Fruit fly (Drosophila melanogaster): ENCODE measurements around the gene CG14089.

CG14089 gene

dm6 chr3L:19234922-19235702 lies 45.5 kb downstream of the CG14089 start, which contains the start of gene fz2:
fz2 (minus strand) TSS chr3L:19235373.
- TF ChIP-seq exex (tag; optimal IDR thresholded peaks at IDR 0.05) (peak; percentile 3), abd-A (tag; optimal IDR thresholded peaks at IDR 0.05) (peak; percentile 78), Jarid2 (GFP tag; optimal IDR thresholded peaks at IDR 0.05) (peak; percentile 67), Med (GFP tag) (peak; percentile 52), CG10543 (GFP tag; optimal IDR thresholded peaks at IDR 0.05) (no peak), pfk (GFP tag; optimal IDR thresholded peaks at IDR 0.05) (peak; percentile 87), CG1792 (GFP tag; optimal IDR thresholded peaks at IDR 0.05) (no peak), CG6254 (GFP tag; optimal IDR thresholded peaks at IDR 0.05) (no peak), cg (GFP tag; optimal IDR thresholded peaks at IDR 0.05) (peak; percentile 54), ato (GFP tag; IDR thresholded peaks at IDR 0.05; ENCODE audit: partially characterized antibody) (no peak), CG10366 (GFP tag; IDR thresholded peaks at IDR 0.05) (0 out of 2 replicates have a peak, but pooled peaks have one; percentile 12), psq (GFP tag; optimal IDR thresholded peaks at IDR 0.05) (no peak), CG15514 (GFP tag; optimal IDR thresholded peaks at IDR 0.05) (peak; percentile 5), Fer1 (GFP tag; optimal IDR thresholded peaks at IDR 0.05) (peak; percentile 28), CG42726 (GFP tag; IDR thresholded peaks at IDR 0.05; ENCODE audit: partially characterized antibody) (no peak), crol (GFP tag; IDR thresholded peaks at IDR 0.05) (0 out of 2 replicates have a peak, but pooled peaks have one; percentile 15), ci (GFP tag; IDR thresholded peaks at IDR 0.05) (0 out of 3 replicates have a peak, but pooled peaks have one; percentile 7), CG34376 (GFP tag; optimal IDR thresholded peaks at IDR 0.05) (peak; percentile 27), amos (GFP tag; IDR thresholded peaks at IDR 0.05; ENCODE audit: partially characterized antibody) (0 out of 2 replicates have a peak, but pooled peaks have one; percentile 31), CG9437 (GFP tag; optimal IDR thresholded peaks at IDR 0.05) (peak; percentile 98), seq (GFP tag; IDR thresholded peaks at IDR 0.05) (peak; percentile 36; the same call in 1 of the 2 replicates), chinmo (GFP tag; IDR thresholded peaks at IDR 0.05; ENCODE audit: partially characterized antibody) (0 out of 4 replicates have a peak, but pooled peaks have one; percentile 50), Deaf1 (tag; optimal IDR thresholded peaks at IDR 0.05) (peak; percentile 24), rib (GFP tag; IDR thresholded peaks at IDR 0.05) (0 out of 2 replicates have a peak, but pooled peaks have one; percentile 28), Hr51 (GFP tag; optimal IDR thresholded peaks at IDR 0.05) (peak in 1 of 2 experiments; percentile 0), Trl (optimal IDR thresholded peaks at IDR 0.05) (peak; percentile 25 to 55), Trl (GFP tag; optimal IDR thresholded peaks at IDR 0.05) (no peak), crp (GFP tag; optimal IDR thresholded peaks at IDR 0.05) (no peak), CG32532 (GFP tag; IDR thresholded peaks at IDR 0.05) (0 out of 2 replicates have a peak, but pooled peaks have one; percentile 20), scrt (GFP tag; optimal IDR thresholded peaks at IDR 0.05) (peak; percentile 33), Bgb (GFP tag; IDR thresholded peaks at IDR 0.05; ENCODE audit: partially characterized antibody) (peak; percentile 35; the same call in 1 of the 2 replicates), sens (GFP tag) (no peak), kni (GFP tag; optimal IDR thresholded peaks at IDR 0.05) (no peak), ewg (GFP tag; optimal IDR thresholded peaks at IDR 0.05) (peak; percentile 85), Adf1 (GFP tag; IDR thresholded peaks at IDR 0.05) (peak; percentile 96), CG13287 (GFP tag; IDR thresholded peaks at IDR 0.05; ENCODE audit: partially characterized antibody) (peak; percentile 21; the same call in 1 of the 2 replicates)
